Worm (Caenorhabditis elegans) whole organism, midembryonic: ENCODE results near the gene W05B10.6.

ENCODE experiments used
- T22C8.4 ChIP-seq: fragments of 200-800 bp; sonication (Bioruptor generic); IDR thresholded peaks from 2 replicates; pipeline ENCODE4 v1.3.6; 2022; ENCODE audit warnings: missing genetic modification characterization, missing compliant biosample characterization
- cog-1 ChIP-seq: sonication (generic microtip); optimal IDR thresholded peaks from 2 replicates; lab custom pipeline; 2016; ENCODE audit warnings: missing genetic modification characterization, missing compliant biosample characterization
- flt-1 ChIP-seq: fragments of 200-800 bp; sonication (Bioruptor generic); IDR thresholded peaks from 2 replicates; pipeline ENCODE4 v1.3.6; 2022; ENCODE audit warnings: missing genetic modification characterization, missing compliant biosample characterization
- med-1 ChIP-seq: sonication (generic microtip); optimal IDR thresholded peaks from 2 replicates; lab custom pipeline; 2017; ENCODE audit warnings: missing genetic modification characterization, mild to moderate bottlenecking, missing compliant biosample characterization, antibody characterized with exemption, missing genetic modification reagents; ENCODE audit not compliant: insufficient read depth
- ref-1 ChIP-seq: fragments of 200-800 bp; sonication (Bioruptor generic); conservative IDR thresholded peaks from 2 replicates; pipeline ENCODE4 v1.3.6; 2022; ENCODE audit warnings: missing genetic modification reagents, missing genetic modification characterization, missing compliant biosample characterization
- tab-1 ChIP-seq: fragments of 200-800 bp; sonication (Bioruptor generic); IDR thresholded peaks from 2 replicates; pipeline ENCODE4 v1.3.6; 2022; ENCODE audit warnings: missing genetic modification characterization, missing compliant biosample characterization

The W05B10.6 gene

ce11 chrV:12607113-12607512 is 50.9 kb downstream of the W05B10.6 start, which contains the start of gene erg-28:
erg-28 (plus strand) TSS chrV:12607413.
- TF ChIP-seq tab-1 (GFP tag; lab: Robert Waterston, UW) = no peak
- TF ChIP-seq flt-1 = no peak
- TF ChIP-seq ref-1 = no peak
- no peak for TF ChIP-seq T22C8.4
- no peak for TF ChIP-seq med-1
- TF ChIP-seq cog-1 (tag; lab: Kevin White, UChicago) = no peak
